Worm (Caenorhabditis elegans) whole organism, mixed stage, embryonic: Measurements from ENCODE around the gene srd-12.

Experiments
- blmp-1 ChIP-seq: fragments of 150-350 bp; optimal IDR thresholded peaks from 2 replicates; lab custom pipeline; 2014; ENCODE audit warnings: missing biosample characterization, missing genetic modification characterization
- ces-1 ChIP-seq: fragments of 150-350 bp; optimal IDR thresholded peaks from 2 replicates; lab custom pipeline; 2014; ENCODE audit warnings: missing biosample characterization, missing genetic modification reagents, missing genetic modification characterization
- elt-3 ChIP-seq: fragments of 150-350 bp; optimal IDR thresholded peaks from 2 replicates; lab custom pipeline; 2014; ENCODE audit warnings: missing biosample characterization, missing genetic modification characterization
- hlh-1 ChIP-seq: fragments of 150-350 bp; optimal IDR thresholded peaks from 2 replicates; lab custom pipeline; 2014; ENCODE audit warnings: missing biosample characterization, missing genetic modification reagents, missing genetic modification characterization
- lin-13 ChIP-seq: fragments of 150-350 bp; optimal IDR thresholded peaks from 2 replicates; lab custom pipeline; 2014; ENCODE audit warnings: missing biosample characterization, missing genetic modification characterization
- nhr-237 ChIP-seq: fragments of 150-350 bp; optimal IDR thresholded peaks from 2 replicates; lab custom pipeline; 2014; ENCODE audit warnings: missing biosample characterization, missing genetic modification characterization
- nhr-28 ChIP-seq: fragments of 150-350 bp; optimal IDR thresholded peaks from 2 replicates; lab custom pipeline; 2014; ENCODE audit warnings: missing biosample characterization, missing genetic modification characterization
- nhr-76 ChIP-seq: sonication (generic microtip); optimal IDR thresholded peaks from 2 replicates; lab custom pipeline; 2017; ENCODE audit warnings: missing biosample characterization, missing genetic modification characterization
- pha-4 ChIP-seq: fragments of 150-350 bp; optimal IDR thresholded peaks from 2 replicates; lab custom pipeline; 2018; ENCODE audit warnings: missing biosample characterization, missing genetic modification reagents, missing genetic modification characterization
- snpc-4 ChIP-seq: fragments of 150-350 bp; optimal IDR thresholded peaks from 2 replicates; lab custom pipeline; 2014; ENCODE audit warnings: missing biosample characterization, missing genetic modification characterization
- sptf-1 ChIP-seq: sonication (generic microtip); optimal IDR thresholded peaks from 2 replicates; lab custom pipeline; 2017; ENCODE audit warnings: mild to moderate bottlenecking, missing genetic modification characterization, moderate library complexity, missing compliant biosample characterization
- zip-8 ChIP-seq: fragments of 150-350 bp; optimal IDR thresholded peaks from 2 replicates; lab custom pipeline; 2014; ENCODE audit warnings: missing biosample characterization, missing genetic modification characterization

ce11 chrIV:5584384-5584783 lies 45.7 kb downstream of the srd-12 start, which contains the start of gene fkh-7:
- TF ChIP-seq snpc-4 (tag; lab: Kevin White, UChicago) (no peak), blmp-1 (tag; lab: Kevin White, UChicago) (no peak), sptf-1 (tag; lab: Kevin White, UChicago) (no peak), hlh-1 (no peak), ces-1 (GFP tag; lab: Kevin White, UChicago) (no peak), nhr-237 (tag; lab: Kevin White, UChicago) (no peak), pha-4 (tag; lab: Kevin White, UChicago) (no peak), lin-13 (tag; lab: Kevin White, UChicago) (no peak), nhr-76 (tag; lab: Kevin White, UChicago) (no peak), elt-3 (tag; lab: Kevin White, UChicago) (no peak), zip-8 (no peak), nhr-28 (tag; lab: Kevin White, UChicago) (no peak)
